Fruit fly (Drosophila melanogaster) whole organism, embryonic: Measurements from ENCODE around the gene woc.

Source experiments
- Atf3 ChIP-seq: fragments of 200-800 bp; sonication (Bioruptor generic); optimal IDR thresholded peaks from 3 replicates; lab custom pipeline; 2016; ENCODE audit warnings: missing biosample characterization, missing genetic modification characterization
- Bgb ChIP-seq: fragments of 200-800 bp; sonication (Bioruptor generic); IDR thresholded peaks from 2 replicates; pipeline ENCODE4 v1.3.6; 2022; ENCODE audit warnings: missing biosample characterization, missing genetic modification characterization; ENCODE audit not compliant: partially characterized antibody
- CG10209 ChIP-seq: fragments of 200-800 bp; sonication (Bioruptor generic); optimal IDR thresholded peaks from 3 replicates; lab custom pipeline; 2017; ENCODE audit warnings: missing biosample characterization, mild to moderate bottlenecking, missing genetic modification characterization, missing genetic modification reagents
- CG10565 ChIP-seq: fragments of 200-800 bp; sonication (Bioruptor generic); optimal IDR thresholded peaks from 3 replicates; lab custom pipeline; 2016; ENCODE audit warnings: missing biosample characterization, mild to moderate bottlenecking, missing genetic modification characterization
- CG11085 ChIP-seq: fragments of 200-800 bp; sonication (Bioruptor generic); IDR thresholded peaks from 2 replicates; pipeline ENCODE4 v1.3.6; 2022; ENCODE audit warnings: missing biosample characterization, missing genetic modification characterization
- CG11247 ChIP-seq: fragments of 200-800 bp; sonication (Bioruptor generic); IDR thresholded peaks from 2 replicates; pipeline ENCODE4 v1.3.6; 2022; ENCODE audit warnings: missing biosample characterization, missing genetic modification characterization
- CG13296 ChIP-seq: fragments of 200-800 bp; sonication (Bioruptor generic); optimal IDR thresholded peaks from 3 replicates; lab custom pipeline; 2018; ENCODE audit warnings: missing biosample characterization, mild to moderate bottlenecking, missing genetic modification characterization
- CG13424 ChIP-seq: fragments of 200-800 bp; sonication (Bioruptor generic); optimal IDR thresholded peaks from 2 replicates; lab custom pipeline; 2019; ENCODE audit warnings: missing biosample characterization, mild to moderate bottlenecking, missing genetic modification characterization, moderate library complexity
- CG15073 ChIP-seq: fragments of 200-800 bp; sonication (Bioruptor generic); optimal IDR thresholded peaks from 2 replicates; lab custom pipeline; 2016; ENCODE audit warnings: missing biosample characterization, missing genetic modification characterization
- CG15601 ChIP-seq: fragments of 200-800 bp; sonication (Bioruptor generic); optimal IDR thresholded peaks from 3 replicates; lab custom pipeline; 2019; ENCODE audit warnings: missing biosample characterization, mild to moderate bottlenecking, missing genetic modification characterization, moderate library complexity
- CG16863 ChIP-seq: fragments of 200-800 bp; sonication (Bioruptor generic); optimal IDR thresholded peaks from 3 replicates; lab custom pipeline; 2016; ENCODE audit warnings: missing biosample characterization, missing genetic modification characterization
- CG17912 ChIP-seq: fragments of 200-800 bp; sonication (Bioruptor generic); optimal IDR thresholded peaks from 2 replicates; lab custom pipeline; 2018; ENCODE audit warnings: missing biosample characterization, mild to moderate bottlenecking, missing genetic modification characterization
- CG18262 ChIP-seq: fragments of 200-800 bp; optimal IDR thresholded peaks from 3 replicates; lab custom pipeline; 2019; ENCODE audit warnings: missing biosample characterization, mild to moderate bottlenecking, missing genetic modification characterization, moderate library complexity
- CG18599 ChIP-seq: fragments of 200-800 bp; sonication (Bioruptor generic); optimal IDR thresholded peaks from 3 replicates; lab custom pipeline; 2017; ENCODE audit warnings: missing biosample characterization, missing genetic modification characterization, mild to moderate bottlenecking, moderate library complexity, missing genetic modification reagents
- CG18619 ChIP-seq: fragments of 200-800 bp; sonication (Bioruptor generic); optimal IDR thresholded peaks from 3 replicates; lab custom pipeline; 2017; ENCODE audit warnings: missing biosample characterization, mild to moderate bottlenecking, missing genetic modification characterization
- CG2120 ChIP-seq: fragments of 200-800 bp; sonication (Bioruptor generic); optimal IDR thresholded peaks from 3 replicates; lab custom pipeline; 2016; ENCODE audit warnings: missing biosample characterization, missing genetic modification characterization
- CG2678 ChIP-seq: fragments of 200-800 bp; sonication (Bioruptor generic); optimal IDR thresholded peaks from 3 replicates; lab custom pipeline; 2019; ENCODE audit warnings: missing biosample characterization, mild to moderate bottlenecking, missing genetic modification characterization, moderate library complexity
- CG30431 ChIP-seq: fragments of 200-800 bp; sonication (Bioruptor generic); optimal IDR thresholded peaks from 2 replicates; lab custom pipeline; 2017; ENCODE audit warnings: missing biosample characterization, missing genetic modification characterization
- CG31365 ChIP-seq: fragments of 200-800 bp; sonication (Bioruptor generic); optimal IDR thresholded peaks from 2 replicates; lab custom pipeline; 2018; ENCODE audit warnings: missing biosample characterization, mild to moderate bottlenecking, missing genetic modification characterization
- CG34422 ChIP-seq: fragments of 200-800 bp; sonication (Bioruptor generic); IDR thresholded peaks from 3 replicates; pipeline ENCODE4 v1.3.6; 2022; ENCODE audit warnings: missing biosample characterization, missing genetic modification characterization
- CG4707 ChIP-seq: fragments of 200-800 bp; sonication (Bioruptor generic); optimal IDR thresholded peaks from 2 replicates; lab custom pipeline; 2018; ENCODE audit warnings: missing biosample characterization, mild to moderate bottlenecking, missing genetic modification characterization, moderate library complexity
- CG7928 ChIP-seq: fragments of 200-800 bp; sonication (Bioruptor generic); optimal IDR thresholded peaks from 2 replicates; lab custom pipeline; 2017; ENCODE audit warnings: missing biosample characterization, mild to moderate bottlenecking, missing genetic modification characterization
- CG8089 ChIP-seq: fragments of 200-800 bp; sonication (Bioruptor generic); optimal IDR thresholded peaks from 3 replicates; lab custom pipeline; 2016; ENCODE audit warnings: missing biosample characterization, missing genetic modification characterization
- CG8359 ChIP-seq: fragments of 200-800 bp; sonication (Bioruptor generic); optimal IDR thresholded peaks from 2 replicates; lab custom pipeline; 2017; ENCODE audit warnings: missing biosample characterization, mild to moderate bottlenecking, missing genetic modification characterization, borderline replicate concordance
- CG9609 ChIP-seq: fragments of 200-800 bp; sonication (Bioruptor generic); optimal IDR thresholded peaks from 3 replicates; lab custom pipeline; 2016; ENCODE audit warnings: missing biosample characterization, missing genetic modification characterization
- CG9727 ChIP-seq: fragments of 200-800 bp; sonication (Bioruptor generic); optimal IDR thresholded peaks from 3 replicates; lab custom pipeline; 2017; ENCODE audit warnings: missing biosample characterization, mild to moderate bottlenecking, missing genetic modification characterization
- CG9817 ChIP-seq: fragments of 200-800 bp; sonication (Bioruptor generic); optimal IDR thresholded peaks from 2 replicates; lab custom pipeline; 2018; ENCODE audit warnings: missing biosample characterization, mild to moderate bottlenecking, missing genetic modification characterization, moderate library complexity
- H15 ChIP-seq: fragments of 200-800 bp; sonication (Bioruptor generic); IDR thresholded peaks from 3 replicates; pipeline ENCODE4 v1.3.6; 2022; ENCODE audit warnings: missing biosample characterization, missing genetic modification characterization
- Hmr ChIP-seq: fragments of 200-800 bp; sonication (Bioruptor generic); optimal IDR thresholded peaks from 3 replicates; lab custom pipeline; 2017; ENCODE audit warnings: mild to moderate bottlenecking, missing biosample characterization, missing genetic modification reagents, missing genetic modification characterization
- Kr ChIP-seq: fragments of 200-800 bp; sonication (Bioruptor generic); optimal IDR thresholded peaks from 2 replicates; lab custom pipeline; 2017; ENCODE audit warnings: missing biosample characterization, mild to moderate bottlenecking, missing genetic modification characterization
- Mad ChIP-seq: fragments of 200-800 bp; sonication (Bioruptor generic); optimal IDR thresholded peaks from 2 replicates; lab custom pipeline; 2016; ENCODE audit warnings: missing biosample characterization, missing genetic modification characterization
- Mes4 ChIP-seq: fragments of 200-800 bp; sonication (Bioruptor generic); optimal IDR thresholded peaks from 2 replicates; lab custom pipeline; 2016; ENCODE audit warnings: missing biosample characterization, missing genetic modification characterization
- NfI ChIP-seq: fragments of 200-800 bp; sonication (Bioruptor generic); optimal IDR thresholded peaks from 3 replicates; lab custom pipeline; 2018; ENCODE audit warnings: missing biosample characterization, mild to moderate bottlenecking, missing genetic modification characterization, moderate library complexity
- Trl ChIP-seq, 3 experiments: fragments of >200 bp in 2 of 3; fragments of 200-800 bp in 1 of 3; sonication (Bioruptor generic) in 1 of 3; optimal IDR thresholded peaks; 2 replicates in 1 of 3; 3 replicates in 2 of 3; lab custom pipeline; 2016 to 2017; ENCODE audit warnings: missing biosample characterization in 1 of 3, missing genetic modification characterization in 1 of 3
- Xbp1 ChIP-seq: fragments of 200-800 bp; sonication (Bioruptor generic); optimal IDR thresholded peaks from 3 replicates; lab custom pipeline; 2016; ENCODE audit warnings: missing biosample characterization, mild to moderate bottlenecking, missing genetic modification characterization
- bsh ChIP-seq, 2 experiments: fragments of 200-800 bp; sonication (Bioruptor generic); optimal IDR thresholded peaks; 2 replicates each; lab custom pipeline; 2017 to 2018; ENCODE audit warnings: mild to moderate bottlenecking in 2 of 2, missing biosample characterization in 2 of 2, missing genetic modification characterization in 2 of 2, moderate library complexity in 1 of 2
- btn ChIP-seq: fragments of 200-800 bp; sonication (Bioruptor generic); optimal IDR thresholded peaks from 2 replicates; lab custom pipeline; 2016; ENCODE audit warnings: missing biosample characterization, missing genetic modification characterization
- fd64A ChIP-seq: fragments of 200-800 bp; sonication (Bioruptor generic); optimal IDR thresholded peaks from 3 replicates; lab custom pipeline; 2018; ENCODE audit warnings: missing biosample characterization, mild to moderate bottlenecking, missing genetic modification characterization
- gro ChIP-seq: fragments of 200-800 bp; sonication (Bioruptor generic); optimal IDR thresholded peaks from 2 replicates; lab custom pipeline; 2016; ENCODE audit warnings: missing biosample characterization, missing genetic modification characterization
- ham ChIP-seq: fragments of 200-800 bp; sonication (Bioruptor generic); IDR thresholded peaks from 2 replicates; pipeline ENCODE4 v1.3.6; 2022; ENCODE audit warnings: missing biosample characterization, missing genetic modification characterization
- insv ChIP-seq, 2 experiments: fragments of 200-800 bp; sonication (Bioruptor generic); optimal IDR thresholded peaks; 3 replicates each; lab custom pipeline; 2016 to 2018; ENCODE audit warnings: missing biosample characterization in 2 of 2, missing genetic modification characterization in 2 of 2
- ken ChIP-seq: fragments of 200-800 bp; sonication (Bioruptor generic); IDR thresholded peaks from 3 replicates; pipeline ENCODE4 v1.3.6; 2022; ENCODE audit warnings: missing biosample characterization, missing genetic modification characterization
- klu ChIP-seq: fragments of 200-800 bp; sonication (Bioruptor generic); IDR thresholded peaks from 2 replicates; pipeline ENCODE4 v1.3.6; 2022; ENCODE audit warnings: missing biosample characterization, missing genetic modification characterization
- nmo ChIP-seq: fragments of 200-800 bp; sonication (Bioruptor generic); optimal IDR thresholded peaks from 2 replicates; lab custom pipeline; 2018; ENCODE audit warnings: missing biosample characterization, mild to moderate bottlenecking, missing genetic modification characterization, moderate library complexity
- odd ChIP-seq: fragments of 200-800 bp; sonication (Bioruptor generic); optimal IDR thresholded peaks from 2 replicates; lab custom pipeline; 2017; ENCODE audit warnings: missing biosample characterization, mild to moderate bottlenecking, missing genetic modification characterization
- pb ChIP-seq: fragments of 200-800 bp; sonication (Bioruptor generic); optimal IDR thresholded peaks from 3 replicates; lab custom pipeline; 2016; ENCODE audit warnings: missing biosample characterization, missing genetic modification characterization
- prd ChIP-seq, 3 experiments: fragments of >200 bp in 2 of 3; fragments of 200-800 bp in 1 of 3; sonication (Bioruptor generic) in 1 of 3; optimal IDR thresholded peaks in 2 of 3; IDR thresholded peaks in 1 of 3; 2 replicates in 2 of 3; 3 replicates in 1 of 3; pipeline versions ENCODE4 v1.3.6 to Lab custom; 2017 to 2022; ENCODE audit warnings: missing biosample characterization in 1 of 3, missing genetic modification characterization in 1 of 3
- seq ChIP-seq: fragments of 200-800 bp; sonication (Bioruptor generic); IDR thresholded peaks from 2 replicates; pipeline ENCODE4 v1.3.6; 2022; ENCODE audit warnings: missing biosample characterization, missing genetic modification characterization

Gene woc

dm6 chr3R:27292159-27292880 lies 28.5 kb upstream of the woc start, which contains the start of gene CG3348 (continued):
- TF ChIP-seq insv (GFP tag; optimal IDR thresholded peaks at IDR 0.05; lab: Kevin White, UChicago): no peak
- peak; percentile 34; the same call in 1 of the 3 replicates for TF ChIP-seq H15 (GFP tag; lab: Robert Waterston, UW)
- TF ChIP-seq CG18599 (GFP tag; lab: Kevin White, UChicago): peak; percentile 95
- TF ChIP-seq CG8089 (GFP tag; lab: Kevin White, UChicago): no peak
- peak; percentile 44 for TF ChIP-seq CG9609
- no peak for TF ChIP-seq CG15073 (GFP tag; lab: Kevin White, UChicago)
- peak; percentile 32 for TF ChIP-seq CG16863 (GFP tag; lab: Kevin White, UChicago)
- TF ChIP-seq CG17912 (GFP tag; lab: Kevin White, UChicago): no peak
- TF ChIP-seq Atf3 (GFP tag; lab: Kevin White, UChicago): no peak
- peak; percentile 68 for TF ChIP-seq seq (GFP tag; lab: Robert Waterston, UW)
- TF ChIP-seq klu (GFP tag; lab: Robert Waterston, UW): peak; percentile 71
- peak in 1 of 2 experiments; percentile 69 for TF ChIP-seq bsh (GFP tag; optimal IDR thresholded peaks at IDR 0.05; lab: Kevin White, UChicago)
- no peak for TF ChIP-seq pb (GFP tag; lab: Kevin White, UChicago)
- no peak for TF ChIP-seq Mes4
- TF ChIP-seq CG9817 (tag; lab: Kevin White, UChicago): peak; percentile 82
- TF ChIP-seq ham (GFP tag; lab: Robert Waterston, UW): peak; percentile 40; the same call in 1 of the 2 replicates
- no peak for TF ChIP-seq CG31365 (tag; lab: Kevin White, UChicago)
- peak; percentile 85 for TF ChIP-seq Hmr (GFP tag; lab: Kevin White, UChicago)
- peak; percentile 84 for TF ChIP-seq CG9727
- peak; percentile 79 for TF ChIP-seq CG13296 (GFP tag; lab: Kevin White, UChicago)
- peak; percentile 72 for TF ChIP-seq NfI
- no peak for TF ChIP-seq CG10565 (GFP tag; lab: Kevin White, UChicago)
- TF ChIP-seq CG2120: peak; percentile 94
- peak; percentile 37 for TF ChIP-seq CG30431 (GFP tag; lab: Kevin White, UChicago)
- peak; percentile 53 for TF ChIP-seq gro (GFP tag; lab: Kevin White, UChicago)
- TF ChIP-seq nmo (GFP tag; lab: Kevin White, UChicago): peak; percentile 73
- 0 out of 3 replicates have a peak, but pooled peaks have one; percentile 29 for TF ChIP-seq CG34422
- no peak for TF ChIP-seq odd
- no peak for TF ChIP-seq btn (GFP tag; lab: Kevin White, UChicago)
- no peak for TF ChIP-seq fd64A
- TF ChIP-seq CG11247 (GFP tag; lab: Robert Waterston, UW): peak; percentile 75
- TF ChIP-seq CG18619: peak; percentile 71
- TF ChIP-seq prd (optimal IDR thresholded peaks at IDR 0.05; lab: Kevin White, UChicago): no peak
- TF ChIP-seq prd (GFP tag; IDR thresholded peaks at IDR 0.05; lab: Robert Waterston, UW): peak; percentile 81
- no peak for TF ChIP-seq Kr (GFP tag; lab: Kevin White, UChicago)
- no peak for TF ChIP-seq ken
- peak; percentile 65 for TF ChIP-seq CG10209 (GFP tag; lab: Kevin White, UChicago)
- no peak for TF ChIP-seq CG8359 (GFP tag; lab: Kevin White, UChicago)
- no peak for TF ChIP-seq Bgb (GFP tag; lab: Robert Waterston, UW)
- TF ChIP-seq CG11085: peak; percentile 66
- TF ChIP-seq CG15601 (tag; lab: Kevin White, UChicago): peak; percentile 20
- peak; percentile 40 for TF ChIP-seq CG18262 (tag; lab: Kevin White, UChicago)
- no peak for TF ChIP-seq Trl (optimal IDR thresholded peaks at IDR 0.05; lab: Kevin White, UChicago)
- TF ChIP-seq Trl (GFP tag; optimal IDR thresholded peaks at IDR 0.05; lab: Kevin White, UChicago): peak; percentile 20
- TF ChIP-seq CG2678: peak; percentile 87
- TF ChIP-seq Mad (GFP tag; lab: Kevin White, UChicago): peak; percentile 17
- TF ChIP-seq CG4707 (GFP tag; lab: Kevin White, UChicago): no peak
- peak; percentile 54 for TF ChIP-seq CG7928 (GFP tag; lab: Kevin White, UChicago)
- TF ChIP-seq CG13424 (tag; lab: Kevin White, UChicago): peak; percentile 63
- TF ChIP-seq Xbp1 (GFP tag; lab: Kevin White, UChicago): peak; percentile 58
